Worm (Caenorhabditis elegans) whole organism, early embryonic: ENCODE measurements around the gene clec-193.
"Not testable (repeated sequence)": the region's sequence is repeated elsewhere in the genome, so short reads cannot be mapped to it uniquely, and the experiment has no call there.

Source experiments
- aly-1 ChIP-seq: sonication (generic microtip); optimal IDR thresholded peaks from 2 replicates; lab custom pipeline; 2016; ENCODE audit warnings: missing genetic modification characterization, missing compliant biosample characterization
- hnd-1 ChIP-seq: sonication (generic microtip); optimal IDR thresholded peaks from 2 replicates; lab custom pipeline; 2016; ENCODE audit warnings: missing genetic modification characterization, missing compliant biosample characterization
- tra-4 ChIP-seq: sonication (generic microtip); optimal IDR thresholded peaks from 2 replicates; lab custom pipeline; 2017; ENCODE audit warnings: missing genetic modification characterization, missing compliant biosample characterization

clec-193 gene

ce11 chrIV:16755771-16756170 is 50.5 kb downstream of the clec-193 start, which contains the start of gene Y43D4A.2:
Gene Y43D4A.2, minus strand, starts transcription at chrIV:16755871.
- TF ChIP-seq tra-4; aly-1 (tag; lab: Kevin White, UChicago); hnd-1: not testable (repeated sequence)
